Worm (Caenorhabditis elegans): ENCODE data around the gene gldi-11.

DNA sequence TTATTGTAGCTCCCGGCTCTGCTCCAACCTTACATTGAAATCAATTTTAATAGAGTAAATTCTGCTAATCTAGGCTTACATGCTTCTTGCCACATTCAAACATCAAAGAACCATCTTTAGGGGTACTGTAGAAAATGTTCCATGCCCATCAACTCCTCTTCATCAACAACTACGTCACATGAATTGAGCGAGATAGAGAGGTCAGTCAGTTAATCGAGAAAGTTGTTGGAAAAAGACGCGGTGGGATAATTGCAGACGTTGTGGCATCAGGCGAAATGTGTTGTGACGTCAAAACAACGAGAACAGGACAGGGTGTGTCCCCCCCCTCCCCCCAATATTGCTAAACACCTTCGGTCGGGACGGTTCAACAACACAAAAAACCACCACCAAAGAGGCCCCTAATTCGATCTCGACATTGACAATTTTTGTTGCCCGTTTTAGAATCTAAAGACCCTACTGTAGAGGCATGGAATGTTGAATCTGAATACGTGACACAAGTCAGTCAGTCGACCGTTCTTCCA, 27.0 kb downstream of the gldi-11 start:
- TF ChIP-seq nhr-28 (tag; optimal IDR thresholded peaks at IDR 0.05) = no peak
- TF ChIP-seq unc-62 (GFP tag; optimal IDR thresholded peaks at IDR 0.05) = no peak
- TF ChIP-seq nhr-12 (tag; optimal IDR thresholded peaks at IDR 0.05) = no peak
- TF ChIP-seq aly-2 (tag; optimal IDR thresholded peaks at IDR 0.05) = no peak
- no peak for TF ChIP-seq ceh-16 (tag; optimal IDR thresholded peaks at IDR 0.05)
- no peak for TF ChIP-seq pha-4 (tag; optimal IDR thresholded peaks at IDR 0.05)
- no peak for TF ChIP-seq egl-5 (tag; optimal IDR thresholded peaks at IDR 0.05)
- TF ChIP-seq nhr-76 (tag; optimal IDR thresholded peaks at IDR 0.05) = no peak
- no peak for TF ChIP-seq egl-27 (tag; optimal IDR thresholded peaks at IDR 0.05)
- TF ChIP-seq ceh-9 (tag; optimal IDR thresholded peaks at IDR 0.05) = no peak
- no peak for TF ChIP-seq unc-39 (tag; optimal IDR thresholded peaks at IDR 0.05)
- TF ChIP-seq jun-1 (tag; optimal IDR thresholded peaks at IDR 0.05) = no peak
